Fruit fly (Drosophila melanogaster) Kc167 (cell line): ENCODE results near the gene Smyd3.

Experiments
- Myc ChIP-seq: fragments of >200 bp; optimal IDR thresholded peaks from 2 replicates; lab custom pipeline; 2017; ENCODE audit warnings: missing external identifiers
- Sin3A ChIP-seq: fragments of >200 bp; optimal IDR thresholded peaks from 2 replicates; lab custom pipeline; 2018; ENCODE audit warnings: missing external identifiers
- h ChIP-seq: fragments of >200 bp; optimal IDR thresholded peaks from 3 replicates; lab custom pipeline; 2018; ENCODE audit warnings: missing external identifiers
- insv ChIP-seq: fragments of >200 bp; optimal IDR thresholded peaks from 3 replicates; lab custom pipeline; 2018; ENCODE audit warnings: missing external identifiers
- psq ChIP-seq: fragments of >200 bp; optimal IDR thresholded peaks from 2 replicates; lab custom pipeline; 2017; ENCODE audit warnings: missing external identifiers
- ttk ChIP-seq: sonication (Bioruptor generic); optimal IDR thresholded peaks from 2 replicates; lab custom pipeline; 2017; ENCODE audit warnings: missing external identifiers

Gene Smyd3

dm6 chrX:2647472-2647883 lies 38.8 kb upstream of the Smyd3 start:
- no peak for TF ChIP-seq Sin3A (lab: Kevin White, UChicago)
- TF ChIP-seq insv (lab: Kevin White, UChicago): no peak
- no peak for TF ChIP-seq h (lab: Kevin White, UChicago)
- no peak for TF ChIP-seq Myc (lab: Kevin White, UChicago)
- no peak for TF ChIP-seq ttk
- no peak for TF ChIP-seq psq (lab: Kevin White, UChicago)

- no peak for TF ChIP-seq Sin3A (lab: Kevin White, UChicago)
- TF ChIP-seq psq (lab: Kevin White, UChicago): no peak
- TF ChIP-seq ttk: no peak
- TF ChIP-seq insv (lab: Kevin White, UChicago): no peak
- TF ChIP-seq h (lab: Kevin White, UChicago): no peak
- no peak for TF ChIP-seq Myc (lab: Kevin White, UChicago)
Observed at dm6 chrX:2646022-2646761, 37.5 kb upstream of the Smyd3 start.

dm6 chrX:2645593-2645992 lies 36.9 kb upstream of the Smyd3 start:
- TF ChIP-seq Myc (lab: Kevin White, UChicago) (no peak), ttk (no peak), h (lab: Kevin White, UChicago) (no peak), insv (lab: Kevin White, UChicago) (no peak), Sin3A (lab: Kevin White, UChicago) (no peak), psq (lab: Kevin White, UChicago) (no peak)

dm6 chrX:2642484-2643379 lies 34.1 kb upstream of the Smyd3 start:
- TF ChIP-seq Sin3A (lab: Kevin White, UChicago): no peak
- no peak for TF ChIP-seq ttk
- TF ChIP-seq Myc (lab: Kevin White, UChicago): no peak
- TF ChIP-seq psq (lab: Kevin White, UChicago): no peak
- no peak for TF ChIP-seq h (lab: Kevin White, UChicago)
- TF ChIP-seq insv (lab: Kevin White, UChicago): no peak

- TF ChIP-seq psq (lab: Kevin White, UChicago) (no peak), Myc (lab: Kevin White, UChicago) (no peak), ttk (no peak), insv (lab: Kevin White, UChicago) (no peak), Sin3A (lab: Kevin White, UChicago) (no peak), h (lab: Kevin White, UChicago) (no peak)
Observed at dm6 chrX:2638646-2639045, 30.0 kb upstream of the Smyd3 start.

- no peak for TF ChIP-seq Myc (lab: Kevin White, UChicago)
- no peak for TF ChIP-seq ttk
- TF ChIP-seq psq (lab: Kevin White, UChicago): no peak
Observed at dm6 chrX:2637914-2638313, 29.2 kb upstream of the Smyd3 start.

- TF ChIP-seq ttk (no peak), Sin3A (lab: Kevin White, UChicago) (no peak), psq (lab: Kevin White, UChicago) (no peak), Myc (lab: Kevin White, UChicago) (no peak), h (lab: Kevin White, UChicago) (no peak), insv (lab: Kevin White, UChicago) (no peak)
Observed at dm6 chrX:2636825-2637535, 28.3 kb upstream of the Smyd3 start.

- no peak for TF ChIP-seq Sin3A (lab: Kevin White, UChicago)
- no peak for TF ChIP-seq insv (lab: Kevin White, UChicago)
- TF ChIP-seq h (lab: Kevin White, UChicago): no peak
- no peak for TF ChIP-seq psq (lab: Kevin White, UChicago)
- TF ChIP-seq ttk: no peak
- no peak for TF ChIP-seq Myc (lab: Kevin White, UChicago)
Observed at dm6 chrX:2635953-2636715, 27.5 kb upstream of the Smyd3 start.

dm6 chrX:2635075-2635643 lies 26.5 kb upstream of the Smyd3 start:
- no peak for TF ChIP-seq h (lab: Kevin White, UChicago)
- TF ChIP-seq Sin3A (lab: Kevin White, UChicago): no peak
- no peak for TF ChIP-seq Myc (lab: Kevin White, UChicago)
- TF ChIP-seq insv (lab: Kevin White, UChicago): no peak
- TF ChIP-seq psq (lab: Kevin White, UChicago): no peak
- TF ChIP-seq ttk: no peak
